Worm (Caenorhabditis elegans) whole organism, L3 larva: Measurements from ENCODE around the gene F43E2.11.

Experiments used
- aly-2 ChIP-seq: fragments of 150-350 bp; optimal IDR thresholded peaks from 2 replicates; lab custom pipeline; 2014; ENCODE audit warnings: missing biosample characterization, missing genetic modification characterization
- ama-1 ChIP-seq: fragments of 150-350 bp; optimal IDR thresholded peaks from 2 replicates; lab custom pipeline; 2018
- elt-1 ChIP-seq: fragments of 150-350 bp; optimal IDR thresholded peaks from 2 replicates; lab custom pipeline; 2014; ENCODE audit warnings: missing biosample characterization, missing genetic modification characterization
- elt-3 ChIP-seq, 3 experiments: fragments of 150-350 bp in 1 of 3; sonication (generic microtip) in 2 of 3; optimal IDR thresholded peaks; 2 replicates in 2 of 3; 4 replicates in 1 of 3; lab custom pipeline; 2014 to 2017; ENCODE audit warnings: missing biosample characterization in 3 of 3, missing genetic modification characterization in 3 of 3
- fkh-10 ChIP-seq: sonication (generic microtip); optimal IDR thresholded peaks from 2 replicates; lab custom pipeline; 2017; ENCODE audit warnings: missing biosample characterization, missing genetic modification reagents, missing genetic modification characterization
- lin-39 ChIP-seq: fragments of 150-350 bp; optimal IDR thresholded peaks from 2 replicates; lab custom pipeline; 2018; ENCODE audit warnings: missing biosample characterization, missing genetic modification reagents, missing genetic modification characterization
- mdl-1 ChIP-seq: fragments of 150-350 bp; optimal IDR thresholded peaks from 2 replicates; lab custom pipeline; 2014; ENCODE audit warnings: missing biosample characterization, missing genetic modification characterization
- nhr-237 ChIP-seq: fragments of 150-350 bp; optimal IDR thresholded peaks from 2 replicates; lab custom pipeline; 2014; ENCODE audit warnings: missing biosample characterization, missing genetic modification characterization
- nhr-67 ChIP-seq: fragments of 150-350 bp; optimal IDR thresholded peaks from 2 replicates; lab custom pipeline; 2014; ENCODE audit warnings: missing biosample characterization, missing genetic modification characterization
- snpc-4 ChIP-seq: fragments of 150-350 bp; optimal IDR thresholded peaks from 2 replicates; lab custom pipeline; 2014; ENCODE audit warnings: missing biosample characterization, missing genetic modification characterization
- tbx-2 ChIP-seq: sonication (generic microtip); optimal IDR thresholded peaks from 2 replicates; lab custom pipeline; 2016; ENCODE audit warnings: mild to moderate bottlenecking, missing genetic modification characterization, missing compliant biosample characterization
- unc-62 ChIP-seq: fragments of 150-350 bp; sonication (generic microtip); optimal IDR thresholded peaks from 4 replicates; lab custom pipeline; 2014; ENCODE audit warnings: missing biosample characterization, missing genetic modification reagents, missing genetic modification characterization
- ztf-11 ChIP-seq: fragments of 150-350 bp; optimal IDR thresholded peaks from 2 replicates; lab custom pipeline; 2014; ENCODE audit warnings: missing biosample characterization, missing genetic modification characterization

- TF ChIP-seq fkh-10 (GFP tag; lab: Kevin White, UChicago) (peak; percentile 67), mdl-1 (tag; lab: Kevin White, UChicago) (no peak), snpc-4 (tag; lab: Kevin White, UChicago) (no peak), ama-1 (no peak), nhr-237 (tag; lab: Kevin White, UChicago) (no peak), tbx-2 (tag; lab: Kevin White, UChicago) (no peak), ztf-11 (tag; lab: Kevin White, UChicago) (no peak), nhr-67 (tag; lab: Kevin White, UChicago) (no peak), aly-2 (tag; lab: Kevin White, UChicago) (no peak), lin-39 (peak; percentile 37), unc-62 (GFP tag; lab: Kevin White, UChicago) (no peak), elt-1 (tag; lab: Kevin White, UChicago) (no peak), elt-3 (tag; optimal IDR thresholded peaks at IDR 0.05; lab: Kevin White, UChicago) (no peak)
These were observed 45.0 kb downstream of the F43E2.11 start for ce11 chrII:7325063-7325480.
